Fruit fly (Drosophila melanogaster) whole organism, wandering third instar larva: Measurements from ENCODE around the gene CG4968.
A peak's percentile ranks its signal among the peaks of the same experiment; 100 is the strongest.

ENCODE experiments used
- CG32264 ChIP-seq: fragments of 200-800 bp; sonication (Bioruptor generic); optimal IDR thresholded peaks from 2 replicates; lab custom pipeline; 2016; ENCODE audit warnings: missing biosample characterization, missing genetic modification characterization
- CrebA ChIP-seq: fragments of 200-800 bp; sonication (Bioruptor generic); optimal IDR thresholded peaks from 2 replicates; lab custom pipeline; 2016; ENCODE audit warnings: missing biosample characterization, mild to moderate bottlenecking, missing genetic modification characterization, borderline replicate concordance
- Dfd ChIP-seq: fragments of >200 bp; optimal IDR thresholded peaks from 2 replicates; lab custom pipeline; 2017; ENCODE audit warnings: missing biosample characterization, missing genetic modification characterization
- Dif ChIP-seq: fragments of 200-275, 200-300 bp; sonication (Bioruptor generic); optimal IDR thresholded peaks from 2 replicates; lab custom pipeline; 2018; ENCODE audit warnings: missing biosample characterization, missing genetic modification characterization; ENCODE audit not compliant: partially characterized antibody
- GATAd ChIP-seq: sonication (Bioruptor generic); optimal IDR thresholded peaks from 2 replicates; lab custom pipeline; 2016; ENCODE audit warnings: missing biosample characterization, missing genetic modification characterization
- HLH106 ChIP-seq: fragments of 200-800 bp; optimal IDR thresholded peaks from 3 replicates; lab custom pipeline; 2019; ENCODE audit warnings: missing biosample characterization, mild to moderate bottlenecking, missing genetic modification characterization, moderate library complexity
- Hnf4 ChIP-seq: fragments of 200-800 bp; sonication (Bioruptor generic); optimal IDR thresholded peaks from 2 replicates; lab custom pipeline; 2016; ENCODE audit warnings: missing biosample characterization, mild to moderate bottlenecking, missing genetic modification characterization
- Hr78 ChIP-seq: fragments of >200 bp; optimal IDR thresholded peaks from 2 replicates; lab custom pipeline; 2017; ENCODE audit warnings: missing biosample characterization, missing genetic modification characterization
- Mio ChIP-seq: sonication (Bioruptor generic); optimal IDR thresholded peaks from 2 replicates; lab custom pipeline; 2016; ENCODE audit warnings: missing biosample characterization, missing genetic modification characterization
- Myc ChIP-seq: fragments of >200 bp; optimal IDR thresholded peaks from 2 replicates; lab custom pipeline; 2017
- N ChIP-seq: fragments of >200 bp; optimal IDR thresholded peaks from 2 replicates; lab custom pipeline; 2018; ENCODE audit warnings: missing biosample characterization, missing external identifiers, missing genetic modification characterization
- OdsH ChIP-seq: fragments of 200-800 bp; sonication (Bioruptor generic); optimal IDR thresholded peaks from 2 replicates; lab custom pipeline; 2016; ENCODE audit warnings: missing biosample characterization, mild to moderate bottlenecking, missing genetic modification characterization
- Rel ChIP-seq, 2 experiments: fragments of 200-800 bp; sonication (Bioruptor generic) in 1 of 2; optimal IDR thresholded peaks; 2 replicates in 1 of 2; 3 replicates in 1 of 2; lab custom pipeline; 2016 to 2019; ENCODE audit warnings: mild to moderate bottlenecking in 2 of 2, missing biosample characterization in 2 of 2, missing genetic modification characterization in 2 of 2, moderate library complexity in 1 of 2
- Sp1 ChIP-seq: fragments of 200-800 bp; sonication (Bioruptor generic); optimal IDR thresholded peaks from 3 replicates; lab custom pipeline; 2019; ENCODE audit warnings: missing biosample characterization, mild to moderate bottlenecking, missing genetic modification characterization, moderate library complexity
- Vsx2 ChIP-seq: fragments of 200-300, 225-300 bp; sonication (Bioruptor generic); optimal IDR thresholded peaks from 2 replicates; lab custom pipeline; 2018; ENCODE audit warnings: missing biosample characterization, missing genetic modification characterization; ENCODE audit not compliant: partially characterized antibody
- br ChIP-seq: fragments of 200-800 bp; sonication (Bioruptor generic); optimal IDR thresholded peaks from 2 replicates; lab custom pipeline; 2016; ENCODE audit warnings: missing biosample characterization, missing genetic modification characterization
- brk ChIP-seq: fragments of 200-800 bp; sonication (Bioruptor generic); optimal IDR thresholded peaks from 2 replicates; lab custom pipeline; 2016; ENCODE audit warnings: missing biosample characterization, mild to moderate bottlenecking, missing genetic modification characterization
- dl ChIP-seq, 2 experiments: fragments of 175-275, 200-275 bp in 1 of 2; fragments of 200-275 bp in 1 of 2; sonication (Bioruptor generic); optimal IDR thresholded peaks; lab custom pipeline; 2018; ENCODE audit warnings: mild to moderate bottlenecking in 2 of 2, missing biosample characterization in 2 of 2, missing genetic modification characterization in 2 of 2, moderate library complexity in 2 of 2; ENCODE audit not compliant: partially characterized antibody in 2 of 2, insufficient read depth in 1 of 2
- dmrt93B ChIP-seq: fragments of 200-800 bp; sonication (Bioruptor generic); optimal IDR thresholded peaks from 2 replicates; lab custom pipeline; 2018; ENCODE audit warnings: missing biosample characterization, mild to moderate bottlenecking, missing genetic modification characterization
- dsf ChIP-seq: sonication (Bioruptor generic); optimal IDR thresholded peaks from 2 replicates; lab custom pipeline; 2016; ENCODE audit warnings: missing biosample characterization, missing genetic modification characterization, borderline replicate concordance
- fru ChIP-seq: fragments of 200-800 bp; sonication (Bioruptor generic); optimal IDR thresholded peaks from 3 replicates; lab custom pipeline; 2016; ENCODE audit warnings: missing biosample characterization, mild to moderate bottlenecking, missing genetic modification characterization
- h ChIP-seq: fragments of 200-800 bp; sonication (Bioruptor generic); optimal IDR thresholded peaks from 3 replicates; lab custom pipeline; 2016; ENCODE audit warnings: missing biosample characterization, mild to moderate bottlenecking, missing genetic modification characterization
- jim ChIP-seq: fragments of 175-275, 200-325 bp; sonication (Bioruptor generic); optimal IDR thresholded peaks from 2 replicates; lab custom pipeline; 2016; ENCODE audit warnings: missing biosample characterization, mild to moderate bottlenecking, missing genetic modification characterization
- psq ChIP-seq: fragments of 200-800 bp; sonication (Bioruptor generic); optimal IDR thresholded peaks from 3 replicates; lab custom pipeline; 2017; ENCODE audit warnings: missing biosample characterization, mild to moderate bottlenecking, missing genetic modification characterization, moderate library complexity
- rgr ChIP-seq: fragments of 200-800 bp; sonication (Bioruptor generic); optimal IDR thresholded peaks from 3 replicates; lab custom pipeline; 2016; ENCODE audit warnings: missing biosample characterization, mild to moderate bottlenecking, missing genetic modification characterization
- sage ChIP-seq: fragments of 200-800 bp; sonication (Bioruptor generic); optimal IDR thresholded peaks from 2 replicates; lab custom pipeline; 2016; ENCODE audit warnings: missing biosample characterization, mild to moderate bottlenecking, missing genetic modification characterization
- sv ChIP-seq: fragments of 200-800 bp; sonication (Bioruptor generic); optimal IDR thresholded peaks from 3 replicates; lab custom pipeline; 2016; ENCODE audit warnings: missing biosample characterization, missing genetic modification characterization
- woc ChIP-seq: sonication (Bioruptor generic); optimal IDR thresholded peaks from 2 replicates; lab custom pipeline; 2016; ENCODE audit warnings: missing biosample characterization, mild to moderate bottlenecking, missing genetic modification characterization

Gene CG4968

DNA sequence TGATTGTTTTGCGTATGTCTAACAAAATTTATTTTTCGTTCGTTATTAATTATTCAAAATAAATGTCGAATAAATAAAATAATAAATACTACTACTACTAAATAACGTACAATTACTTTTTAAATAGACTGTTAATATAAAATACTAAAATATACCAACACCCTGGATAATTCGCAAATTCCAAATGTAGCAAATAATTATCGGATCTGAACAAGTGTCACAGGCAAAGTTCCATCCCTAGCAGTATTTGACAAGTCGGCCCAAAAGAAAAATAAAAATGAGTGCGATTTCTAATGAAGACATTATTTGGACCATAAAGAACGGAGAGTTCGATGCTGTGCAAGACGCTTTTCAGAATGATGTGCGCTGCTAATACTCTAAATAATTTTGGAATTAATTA is 34.7 kb downstream of the CG4968 start, which contains the start of gene CG31715 (continued):
- TF ChIP-seq CG32264 (GFP tag; lab: Kevin White, UChicago) (no peak), jim (GFP tag; lab: Kevin White, UChicago) (no peak), CrebA (GFP tag; lab: Kevin White, UChicago) (no peak), rgr (GFP tag; lab: Kevin White, UChicago) (peak; percentile 64), fru (GFP tag; lab: Kevin White, UChicago) (no peak)

DNA sequence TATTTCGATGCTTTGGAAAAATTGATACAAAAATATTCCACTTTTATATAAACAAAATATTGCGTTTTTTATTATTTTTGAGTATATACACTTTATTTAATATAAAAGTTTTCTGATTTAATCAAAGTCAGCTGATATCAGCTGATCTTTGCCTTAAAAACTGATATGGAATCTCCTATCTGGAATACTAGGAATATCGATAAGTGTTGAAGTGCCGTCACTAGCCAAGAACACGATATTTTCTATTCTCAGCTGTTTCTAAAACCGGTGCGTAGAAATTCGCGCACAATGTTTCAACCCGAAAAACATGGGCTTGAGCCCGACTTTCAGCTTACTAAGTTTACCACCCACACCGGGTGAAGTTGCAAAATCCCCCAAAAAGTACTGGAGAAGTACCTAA is 35.7 kb downstream of the CG4968 start, which contains the start of gene Sps2:
Gene Sps2 (plus strand): TSS at position 124 of the 400 bp plus-strand sequence.
- TF ChIP-seq brk (GFP tag; lab: Kevin White, UChicago) (peak; percentile 18), fru (GFP tag; lab: Kevin White, UChicago) (peak; percentile 10), h (GFP tag; lab: Kevin White, UChicago) (peak; percentile 24), Hnf4 (peak; percentile 10), GATAd (GFP tag; lab: Kevin White, UChicago) (no peak)

DNA sequence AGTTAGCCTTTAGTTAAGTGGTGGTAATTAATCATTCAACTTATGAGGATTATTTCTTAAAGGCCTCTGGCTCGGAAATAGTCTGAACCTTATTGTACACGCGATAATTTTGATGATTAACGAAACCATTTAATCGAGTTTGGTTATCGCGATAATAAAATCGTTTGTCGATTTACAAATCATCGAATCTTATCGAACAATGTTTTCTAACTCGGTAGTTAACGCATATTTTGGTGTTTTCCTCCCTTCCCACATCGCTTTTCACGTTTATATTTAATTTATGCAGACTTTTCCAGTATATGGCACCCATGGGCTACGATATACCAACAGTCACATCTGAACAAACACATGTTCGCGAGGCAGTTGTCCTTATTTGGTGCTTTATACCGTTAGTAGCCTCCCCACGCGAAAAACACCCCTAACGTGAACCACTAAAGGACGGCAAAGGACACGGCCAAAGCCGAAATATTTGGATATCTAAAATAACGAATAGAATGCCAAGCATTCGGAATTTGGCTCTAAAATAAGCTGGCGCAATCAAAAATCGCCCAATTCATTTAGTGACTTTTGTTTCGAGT is 37.4 kb downstream of the CG4968 start, which contains the start of gene Frmd5:
Gene Frmd5 (plus strand): TSS at position 414 of the 578 bp plus-strand sequence.
- no peak for TF ChIP-seq psq (GFP tag; lab: Kevin White, UChicago)
- TF ChIP-seq HLH106 (tag; lab: Kevin White, UChicago) = no peak
- no peak for TF ChIP-seq CrebA (GFP tag; lab: Kevin White, UChicago)
- no peak for TF ChIP-seq dsf (GFP tag; lab: Kevin White, UChicago)
- no peak for TF ChIP-seq OdsH
- no peak for TF ChIP-seq br (GFP tag; lab: Kevin White, UChicago)
- no peak for TF ChIP-seq Dfd (GFP tag; lab: Kevin White, UChicago)
- TF ChIP-seq Dif (GFP tag; lab: Kevin White, UChicago) = no peak
- no peak for TF ChIP-seq Vsx2 (GFP tag; lab: Kevin White, UChicago)
- TF ChIP-seq Hr78 (GFP tag; lab: Kevin White, UChicago) = no peak
- TF ChIP-seq sv (GFP tag; lab: Kevin White, UChicago) = no peak
- TF ChIP-seq Myc (lab: Kevin White, UChicago) = no peak
- TF ChIP-seq N (GFP tag; lab: Kevin White, UChicago) = no peak
- no peak for TF ChIP-seq sage
- no peak for TF ChIP-seq Mio
- no peak for TF ChIP-seq Hnf4
- TF ChIP-seq Rel (GFP tag; optimal IDR thresholded peaks at IDR 0.05; lab: Kevin White, UChicago) = no peak
- TF ChIP-seq Rel (tag; optimal IDR thresholded peaks at IDR 0.05; lab: Kevin White, UChicago) = no peak
- no peak for TF ChIP-seq fru (GFP tag; lab: Kevin White, UChicago)
- TF ChIP-seq woc (GFP tag; lab: Kevin White, UChicago) = no peak

DNA sequence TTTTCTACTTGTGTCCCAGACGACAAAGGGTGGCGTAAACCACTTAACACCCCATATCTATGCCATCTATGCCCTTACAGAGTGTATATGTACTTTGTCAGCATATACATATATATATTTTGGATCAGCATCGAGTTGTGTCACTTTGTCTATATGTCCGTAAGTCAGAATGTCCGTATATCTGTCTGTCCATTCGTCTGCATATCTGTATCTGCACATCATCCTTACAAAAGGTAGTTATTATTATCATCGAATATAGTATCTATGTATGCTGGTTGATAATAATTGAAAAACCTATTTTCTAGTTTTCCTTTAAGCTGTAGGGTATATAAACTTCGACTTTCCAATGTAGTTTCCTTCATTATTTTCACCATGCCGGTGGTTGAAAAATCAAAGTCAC is 44.4 kb downstream of the CG4968 start:
- TF ChIP-seq dl (GFP tag; optimal IDR thresholded peaks at IDR 0.05; lab: Kevin White, UChicago; ENCODE audit: insufficient read depth in 1 of 2, partially characterized antibody in 2 of 2) (no peak), Sp1 (GFP tag; lab: Kevin White, UChicago) (no peak), dmrt93B (no peak)

DNA sequence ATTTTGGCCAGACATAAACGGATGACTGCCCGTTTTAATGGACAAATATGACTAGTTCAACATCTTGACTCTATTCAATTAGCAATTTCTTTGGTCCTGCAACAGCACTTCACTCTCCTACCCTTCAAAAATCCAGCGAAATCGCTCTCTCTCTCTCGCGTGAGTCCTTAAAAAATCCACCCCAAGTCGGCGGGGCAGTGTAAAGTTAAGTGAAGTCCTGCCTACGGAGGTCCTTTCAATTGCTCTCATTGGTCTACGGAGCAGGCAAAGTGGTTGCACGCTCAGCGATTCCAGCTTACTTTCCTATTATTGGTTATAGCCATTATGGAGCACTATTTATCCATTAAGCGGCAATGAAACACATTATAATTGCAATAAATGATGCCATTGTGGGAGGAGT is 47.1 kb downstream of the CG4968 start, which contains the start of gene CG34367:
Gene CG34367 (minus strand): TSS at position 35 of the 400 bp plus-strand sequence.
- TF ChIP-seq sv (GFP tag; lab: Kevin White, UChicago) (no peak), Myc (lab: Kevin White, UChicago) (no peak), Dfd (GFP tag; lab: Kevin White, UChicago) (no peak)
- TF ChIP-seq, all 38 proteins: peak for 0

DNA sequence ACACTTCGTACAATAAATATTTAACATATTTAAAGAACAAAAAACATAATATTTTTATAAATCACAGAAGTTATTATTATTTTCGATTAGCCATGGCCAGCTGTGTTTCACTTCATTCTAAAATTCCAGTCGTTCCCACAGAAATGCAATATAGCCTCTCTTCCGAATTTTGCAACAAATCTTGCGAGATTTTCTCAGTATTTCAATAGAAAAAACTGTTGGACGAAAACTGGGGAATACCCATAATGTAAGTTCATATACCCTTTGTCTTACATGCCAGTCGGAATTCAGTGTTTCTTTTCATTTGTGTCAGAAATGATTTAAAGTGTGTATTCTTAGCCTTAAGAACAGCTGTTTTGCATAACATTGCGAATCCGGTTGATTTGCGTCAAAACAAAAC is 49.8 kb downstream of the CG4968 start, which contains the start of the genes CtsL4 and ClpP:
Gene CtsL4 (minus strand): TSS at position 90 of the 400 bp plus-strand sequence.
Gene ClpP (plus strand): TSS at position 288 of the 400 bp plus-strand sequence.
- TF ChIP-seq CrebA (GFP tag; lab: Kevin White, UChicago) (no peak), woc (GFP tag; lab: Kevin White, UChicago) (peak; percentile 66)
